Fruit fly (Drosophila melanogaster): Measurements from ENCODE around the gene RpL30.

The RpL30 gene

dm6 chr2L:19045111-19045560 lies 36.0 kb upstream of the RpL30 start, which contains the start of the genes Ttc19 and Acn (continued):
- TF ChIP-seq CG9215 (GFP tag; IDR thresholded peaks at IDR 0.05), result peak; percentile 79
- TF ChIP-seq YL-1 (GFP tag; optimal IDR thresholded peaks at IDR 0.05), result peak; percentile 91
- no peak for TF ChIP-seq Deaf1 (tag; optimal IDR thresholded peaks at IDR 0.05)
- TF ChIP-seq prd (optimal IDR thresholded peaks at IDR 0.05), result no peak
- TF ChIP-seq prd (GFP tag; IDR thresholded peaks at IDR 0.05), result peak; percentile 89
- TF ChIP-seq Sox100B (GFP tag; optimal IDR thresholded peaks at IDR 0.05), result no peak
- peak; percentile 77 for TF ChIP-seq CG14667 (GFP tag; IDR thresholded peaks at IDR 0.05)
- TF ChIP-seq CG13775 (GFP tag; optimal IDR thresholded peaks at IDR 0.05), result peak; percentile 91
- peak; percentile 74 for TF ChIP-seq CG7271 (tag; optimal IDR thresholded peaks at IDR 0.05)
- peak; percentile 98 for TF ChIP-seq CG16813 (GFP tag; IDR thresholded peaks at IDR 0.05; ENCODE audit: partially characterized antibody)
- TF ChIP-seq Sin3A (optimal IDR thresholded peaks at IDR 0.05), result peak; percentile 64
- TF ChIP-seq Tbp (GFP tag; optimal IDR thresholded peaks at IDR 0.05), result no peak
- peak; percentile 71 for TF ChIP-seq Fer2 (tag; optimal IDR thresholded peaks at IDR 0.05)
- peak; percentile 59 for TF ChIP-seq CG12219 (GFP tag; optimal IDR thresholded peaks at IDR 0.05)
- no peak for TF ChIP-seq Jarid2 (GFP tag; optimal IDR thresholded peaks at IDR 0.05)
- peak; percentile 85 for TF ChIP-seq ems (GFP tag; optimal IDR thresholded peaks at IDR 0.05)
- TF ChIP-seq CG9727 (GFP tag; optimal IDR thresholded peaks at IDR 0.05), result peak; percentile 86
- peak; percentile 78 for TF ChIP-seq Neu2 (GFP tag; optimal IDR thresholded peaks at IDR 0.05; ENCODE audit: borderline replicate concordance)
- peak; percentile 62; the same call in 1 of the 3 replicates for TF ChIP-seq CG3726 (GFP tag; IDR thresholded peaks at IDR 0.05)
- TF ChIP-seq br (optimal IDR thresholded peaks at IDR 0.05), result no peak
- TF ChIP-seq sc (optimal IDR thresholded peaks at IDR 0.05), result no peak
- peak; percentile 32 for TF ChIP-seq sc (GFP tag; optimal IDR thresholded peaks at IDR 0.05)
- TF ChIP-seq CG31441 (GFP tag; IDR thresholded peaks at IDR 0.05), result no peak; the same call in 1 of the 2 replicates
- TF ChIP-seq ash1 (GFP tag; optimal IDR thresholded peaks at IDR 0.05), result no peak
- peak; percentile 93 for TF ChIP-seq mld (GFP tag; IDR thresholded peaks at IDR 0.05; ENCODE audit: partially characterized antibody)
- peak; percentile 76 for TF ChIP-seq Mes4 (GFP tag; optimal IDR thresholded peaks at IDR 0.05)
- TF ChIP-seq Rfx (GFP tag; IDR thresholded peaks at IDR 0.05), result peak; percentile 90
- TF ChIP-seq CG14050 (GFP tag; IDR thresholded peaks at IDR 0.05), result peak; percentile 68
- TF ChIP-seq grn (GFP tag; optimal IDR thresholded peaks at IDR 0.05), result no peak
- TF ChIP-seq Camta (GFP tag; optimal IDR thresholded peaks at IDR 0.05), result peak; percentile 89
- TF ChIP-seq Elba2 (GFP tag; optimal IDR thresholded peaks at IDR 0.05), result peak; percentile 50
- peak; percentile 52; the same call in 2 of the 3 replicates for TF ChIP-seq CG11560 (tag; IDR thresholded peaks at IDR 0.05)
- TF ChIP-seq Dek (tag; optimal IDR thresholded peaks at IDR 0.05), result peak; percentile 82
- peak; percentile 92 for TF ChIP-seq sna (GFP tag; IDR thresholded peaks at IDR 0.05; ENCODE audit: partially characterized antibody)
- TF ChIP-seq oc (tag; optimal IDR thresholded peaks at IDR 0.05), result no peak
- peak; percentile 81 for TF ChIP-seq CG11398 (GFP tag; optimal IDR thresholded peaks at IDR 0.05)
- peak; percentile 90 for TF ChIP-seq trem (tag; optimal IDR thresholded peaks at IDR 0.05)
- peak; percentile 81 for TF ChIP-seq CG10366 (GFP tag; IDR thresholded peaks at IDR 0.05)
- peak in 1 of 3 experiments; percentile 80 for TF ChIP-seq lola (GFP tag; optimal IDR thresholded peaks at IDR 0.05)
- peak; percentile 53; the same call in 1 of the 2 replicates for TF ChIP-seq Rx (GFP tag; IDR thresholded peaks at IDR 0.05)
- peak; percentile 90 for TF ChIP-seq shn (GFP tag; optimal IDR thresholded peaks at IDR 0.05)
- TF ChIP-seq CG3995 (GFP tag; optimal IDR thresholded peaks at IDR 0.05), result peak; percentile 16
- peak; percentile 59 for TF ChIP-seq cwo (GFP tag; optimal IDR thresholded peaks at IDR 0.05)
- no peak for TF ChIP-seq Doc2 (GFP tag; IDR thresholded peaks at IDR 0.05)
- peak; percentile 83 for TF ChIP-seq CG11504 (tag; optimal IDR thresholded peaks at IDR 0.05)
- peak; percentile 73 for TF ChIP-seq chm (GFP tag; IDR thresholded peaks at IDR 0.05)
- TF ChIP-seq CG1647 (GFP tag; optimal IDR thresholded peaks at IDR 0.05), result peak; percentile 88
- peak; percentile 44; the same call in 1 of the 2 replicates for TF ChIP-seq CG11696 (GFP tag; IDR thresholded peaks at IDR 0.05)
- TF ChIP-seq E2f1 (GFP tag; IDR thresholded peaks at IDR 0.05), result peak; percentile 62
- 0 out of 2 replicates have a peak, but pooled peaks have one; percentile 20 for TF ChIP-seq aop (GFP tag; IDR thresholded peaks at IDR 0.05)
- peak; percentile 81 for TF ChIP-seq Hr3 (GFP tag; optimal IDR thresholded peaks at IDR 0.05)
- TF ChIP-seq pzg (GFP tag; optimal IDR thresholded peaks at IDR 0.05), result peak; percentile 73

Data from whole organism, embryonic.